Worm (Caenorhabditis elegans): ENCODE measurements around the gene C49C3.7.
"Not testable (repeated sequence)": the region's sequence is repeated elsewhere in the genome, so short reads cannot be mapped to it uniquely, and the experiment has no call there.

Gene C49C3.7

ce11 chrIV:17293679-17294078 lies 38.7 kb upstream of the C49C3.7 start:
- TF ChIP-seq ets-7 (tag; optimal IDR thresholded peaks at IDR 0.05): no peak
- TF ChIP-seq aly-1 (tag; optimal IDR thresholded peaks at IDR 0.05): no peak
- no peak for TF ChIP-seq tra-4 (tag; optimal IDR thresholded peaks at IDR 0.05)
- TF ChIP-seq hnd-1 (tag; optimal IDR thresholded peaks at IDR 0.05): no peak
- no peak for TF ChIP-seq F13C5.2 (tag; optimal IDR thresholded peaks at IDR 0.05)
- no peak for TF ChIP-seq flt-1 (GFP tag; IDR thresholded peaks at IDR 0.05)
- no peak for TF ChIP-seq tbx-37 (GFP tag; conservative IDR thresholded peaks at IDR 0.05)
- TF ChIP-seq scrt-1 (GFP tag; IDR thresholded peaks at IDR 0.05): no peak
- TF ChIP-seq pes-1 (GFP tag; IDR thresholded peaks at IDR 0.05): no peak
- no peak for TF ChIP-seq ama-1 (optimal IDR thresholded peaks at IDR 0.05)
- TF ChIP-seq tbx-11 (GFP tag; IDR thresholded peaks at IDR 0.05): no peak
- TF ChIP-seq hmg-4 (GFP tag; optimal IDR thresholded peaks at IDR 0.05): no peak
- no peak for TF ChIP-seq ceh-36 (tag; optimal IDR thresholded peaks at IDR 0.05)

DNA sequence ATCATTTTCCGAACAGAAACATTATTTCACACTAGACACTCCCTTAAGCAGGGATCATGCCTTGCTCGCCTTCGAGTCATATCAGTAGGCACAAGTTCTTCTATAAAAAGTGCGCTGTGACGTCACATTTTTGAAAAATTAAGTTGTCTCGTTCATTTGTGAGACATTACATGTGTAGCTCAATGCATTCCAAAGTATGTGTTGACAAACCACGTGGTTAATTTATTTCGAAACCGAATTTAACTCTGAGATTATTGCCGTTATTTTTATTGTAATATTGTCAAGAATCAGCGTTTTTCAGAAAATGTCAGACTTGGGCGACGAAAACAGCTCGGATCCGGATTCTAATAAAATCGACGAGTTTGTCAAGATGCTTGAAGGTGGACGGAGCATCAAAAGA lies 37.9 kb upstream of the C49C3.7 start, which contains the start of gene T28F3.5:
Gene T28F3.5 (plus strand): TSS at position 301 of the 400 bp plus-strand sequence.
- TF ChIP-seq ceh-13 (GFP tag; optimal IDR thresholded peaks at IDR 0.05) (no peak), ceh-36 (tag; optimal IDR thresholded peaks at IDR 0.05) (no peak), ets-7 (tag; optimal IDR thresholded peaks at IDR 0.05) (no peak), aly-1 (tag; optimal IDR thresholded peaks at IDR 0.05) (no peak), hmbx-1 (tag; optimal IDR thresholded peaks at IDR 0.05) (no peak), hmg-4 (GFP tag; optimal IDR thresholded peaks at IDR 0.05) (no peak), ama-1 (optimal IDR thresholded peaks at IDR 0.05) (no peak), tbx-37 (GFP tag; conservative IDR thresholded peaks at IDR 0.05) (no peak), tra-4 (tag; optimal IDR thresholded peaks at IDR 0.05) (no peak), scrt-1 (GFP tag; IDR thresholded peaks at IDR 0.05) (no peak), tbx-11 (GFP tag; IDR thresholded peaks at IDR 0.05) (no peak), B0310.2 (tag; optimal IDR thresholded peaks at IDR 0.05) (no peak), sea-1 (GFP tag; conservative IDR thresholded peaks at IDR 0.05) (no peak), flt-1 (GFP tag; IDR thresholded peaks at IDR 0.05) (no peak), pes-1 (GFP tag; IDR thresholded peaks at IDR 0.05) (no peak), F13C5.2 (tag; optimal IDR thresholded peaks at IDR 0.05) (no peak), hnd-1 (tag; optimal IDR thresholded peaks at IDR 0.05) (no peak)

ce11 chrIV:17301933-17302332 lies 30.4 kb upstream of the C49C3.7 start, which contains the start of gene ifta-2:
TSS of gene ifta-2 (minus strand) at chrIV:17302033.
- no peak for TF ChIP-seq tbx-37 (GFP tag; conservative IDR thresholded peaks at IDR 0.05)
- TF ChIP-seq ama-1 (optimal IDR thresholded peaks at IDR 0.05): no peak
- TF ChIP-seq B0310.2 (tag; optimal IDR thresholded peaks at IDR 0.05): no peak
- TF ChIP-seq tbx-11 (GFP tag; IDR thresholded peaks at IDR 0.05): no peak
- no peak for TF ChIP-seq ceh-13 (GFP tag; optimal IDR thresholded peaks at IDR 0.05)
- no peak for TF ChIP-seq scrt-1 (GFP tag; IDR thresholded peaks at IDR 0.05)
- TF ChIP-seq hmg-4 (GFP tag; optimal IDR thresholded peaks at IDR 0.05): no peak
- TF ChIP-seq pes-1 (GFP tag; IDR thresholded peaks at IDR 0.05): no peak
- no peak for TF ChIP-seq hnd-1 (tag; optimal IDR thresholded peaks at IDR 0.05)
- no peak for TF ChIP-seq hmbx-1 (tag; optimal IDR thresholded peaks at IDR 0.05)
- TF ChIP-seq F13C5.2 (tag; optimal IDR thresholded peaks at IDR 0.05): no peak

DNA sequence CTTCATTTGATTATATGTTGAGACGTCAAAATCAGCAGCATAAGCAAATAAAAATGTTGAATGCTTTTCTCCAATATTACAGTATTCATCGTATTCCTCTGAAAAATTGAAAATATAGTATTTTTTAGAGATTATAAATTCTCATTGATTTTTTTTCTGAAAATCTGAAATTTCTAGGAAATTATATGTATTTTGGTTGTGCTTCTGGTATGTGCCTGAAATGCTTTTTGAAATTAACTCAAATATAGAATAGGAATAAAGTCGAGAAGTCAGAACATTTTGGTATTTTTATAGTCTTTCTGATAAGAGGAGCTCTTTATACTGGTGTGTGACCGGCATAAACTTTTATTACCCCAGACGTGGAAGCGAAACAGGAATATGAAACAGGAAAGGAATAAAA lies 25.1 kb upstream of the C49C3.7 start, which contains the start of gene T28F3.8:
Gene T28F3.8 (minus strand): TSS at position 101 of the 400 bp plus-strand sequence.
- not testable (repeated sequence) for TF ChIP-seq ama-1 (optimal IDR thresholded peaks at IDR 0.05); sea-1 (GFP tag; conservative IDR thresholded peaks at IDR 0.05); ceh-13 (GFP tag; optimal IDR thresholded peaks at IDR 0.05)

- TF ChIP-seq B0310.2 (tag; optimal IDR thresholded peaks at IDR 0.05) (no peak), scrt-1 (GFP tag; IDR thresholded peaks at IDR 0.05) (no peak), ama-1 (optimal IDR thresholded peaks at IDR 0.05) (no peak), sea-1 (GFP tag; conservative IDR thresholded peaks at IDR 0.05) (no peak), tbx-37 (GFP tag; conservative IDR thresholded peaks at IDR 0.05) (no peak), aly-1 (tag; optimal IDR thresholded peaks at IDR 0.05) (no peak), ceh-13 (GFP tag; optimal IDR thresholded peaks at IDR 0.05) (no peak), tra-4 (tag; optimal IDR thresholded peaks at IDR 0.05) (no peak), tbx-11 (GFP tag; IDR thresholded peaks at IDR 0.05) (no peak), ceh-36 (tag; optimal IDR thresholded peaks at IDR 0.05) (no peak), ets-7 (tag; optimal IDR thresholded peaks at IDR 0.05) (no peak)
Measured at ce11 chrIV:17308211-17308610, 24.1 kb upstream of the C49C3.7 start, which contains the start of gene T28F3.9. TSS of gene T28F3.9 (plus strand) at chrIV:17308511.

DNA sequence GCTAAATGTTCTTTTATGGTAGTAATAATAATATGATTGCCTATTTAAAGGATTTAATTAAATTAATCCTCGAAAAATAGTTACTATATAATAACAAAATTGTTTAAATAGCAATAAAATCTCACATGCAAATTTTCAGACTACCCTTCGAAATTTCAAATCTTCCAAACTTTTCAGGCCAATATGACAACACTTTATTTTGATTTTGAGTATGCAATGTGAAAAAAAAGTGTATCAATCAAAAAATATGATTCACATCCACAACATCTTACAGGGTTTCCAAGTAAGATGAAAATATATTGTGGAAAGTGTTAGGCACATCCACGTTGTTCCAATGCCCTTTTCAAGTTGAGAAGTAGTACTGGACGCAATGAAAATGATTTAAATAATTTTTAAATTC lies 20.5 kb upstream of the C49C3.7 start, which contains the start of gene snf-9:
Gene snf-9 (plus strand): TSS at position 301 of the 400 bp plus-strand sequence.
- no peak for TF ChIP-seq flt-1 (GFP tag; IDR thresholded peaks at IDR 0.05)

DNA sequence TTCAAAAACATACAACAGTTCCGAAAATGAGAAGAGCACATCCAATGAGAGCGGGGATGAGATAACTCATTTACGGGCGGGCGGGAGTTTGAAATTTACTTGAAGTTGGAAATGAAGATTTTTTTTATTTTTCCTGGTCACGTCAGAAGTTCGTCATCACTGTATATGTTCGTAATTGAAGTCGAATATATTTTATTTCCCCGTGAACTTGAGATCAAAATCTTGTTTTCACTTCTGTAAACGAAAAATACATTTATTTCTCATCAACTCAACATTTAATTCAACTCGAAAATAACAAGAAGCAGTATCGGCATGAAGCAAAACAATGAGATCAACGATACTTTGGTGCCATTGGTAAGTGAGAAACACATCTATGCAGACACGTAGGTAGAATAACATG lies 16.0 kb upstream of the C49C3.7 start, which contains the start of gene C49C3.20:
Gene C49C3.20 (minus strand): TSS at position 101 of the 400 bp plus-strand sequence.
- TF ChIP-seq ets-7 (tag; optimal IDR thresholded peaks at IDR 0.05): no peak
- no peak for TF ChIP-seq ceh-36 (tag; optimal IDR thresholded peaks at IDR 0.05)
- TF ChIP-seq ceh-13 (GFP tag; optimal IDR thresholded peaks at IDR 0.05): no peak

- TF ChIP-seq B0310.2 (tag; optimal IDR thresholded peaks at IDR 0.05) (no peak), hmg-4 (GFP tag; optimal IDR thresholded peaks at IDR 0.05) (no peak), sea-1 (GFP tag; conservative IDR thresholded peaks at IDR 0.05) (no peak), tbx-11 (GFP tag; IDR thresholded peaks at IDR 0.05) (no peak), F13C5.2 (tag; optimal IDR thresholded peaks at IDR 0.05) (no peak), pes-1 (GFP tag; IDR thresholded peaks at IDR 0.05) (no peak), aly-1 (tag; optimal IDR thresholded peaks at IDR 0.05) (no peak), scrt-1 (GFP tag; IDR thresholded peaks at IDR 0.05) (no peak)
Measured at ce11 chrIV:17320445-17320844, 11.9 kb upstream of the C49C3.7 start, which contains the start of gene C49C3.4. TSS of gene C49C3.4 (plus strand) at chrIV:17320795.
